Worm (Caenorhabditis elegans) whole organism, L1 larva: ENCODE data around the gene kel-3.

Experiments
- alr-1 ChIP-seq: fragments of 200-800 bp; sonication (Bioruptor generic); optimal IDR thresholded peaks from 2 replicates; lab custom pipeline; 2018; ENCODE audit warnings: borderline replicate concordance, mild to moderate bottlenecking, missing genetic modification characterization, missing compliant biosample characterization
- ceh-82 ChIP-seq, 3 experiments: fragments of 150-350 bp in 1 of 3; sonication (generic microtip) in 2 of 3; optimal IDR thresholded peaks; 2 replicates each; lab custom pipeline; 2014 to 2017; ENCODE audit warnings: missing biosample characterization in 3 of 3, missing genetic modification characterization in 3 of 3
- jun-1 ChIP-seq: fragments of 150-350 bp; optimal IDR thresholded peaks from 2 replicates; lab custom pipeline; 2014; ENCODE audit warnings: missing biosample characterization, missing genetic modification reagents, missing genetic modification characterization
- lin-35 ChIP-seq, 2 experiments: fragments of 150-350 bp; optimal IDR thresholded peaks; 2 replicates each; lab custom pipeline; 2014; ENCODE audit warnings: missing biosample characterization in 2 of 2, missing genetic modification characterization in 2 of 2, missing genetic modification reagents in 2 of 2
- nhr-11 ChIP-seq: fragments of 150-350 bp; optimal IDR thresholded peaks from 2 replicates; lab custom pipeline; 2014; ENCODE audit warnings: missing biosample characterization, missing genetic modification characterization
- nhr-12 ChIP-seq: sonication (generic microtip); optimal IDR thresholded peaks from 2 replicates; lab custom pipeline; 2017; ENCODE audit warnings: missing biosample characterization, missing genetic modification characterization
- nhr-90 ChIP-seq: sonication (generic microtip); optimal IDR thresholded peaks from 2 replicates; lab custom pipeline; 2016; ENCODE audit warnings: mild to moderate bottlenecking, missing genetic modification characterization, missing compliant biosample characterization; ENCODE audit not compliant: poor library complexity

DNA sequence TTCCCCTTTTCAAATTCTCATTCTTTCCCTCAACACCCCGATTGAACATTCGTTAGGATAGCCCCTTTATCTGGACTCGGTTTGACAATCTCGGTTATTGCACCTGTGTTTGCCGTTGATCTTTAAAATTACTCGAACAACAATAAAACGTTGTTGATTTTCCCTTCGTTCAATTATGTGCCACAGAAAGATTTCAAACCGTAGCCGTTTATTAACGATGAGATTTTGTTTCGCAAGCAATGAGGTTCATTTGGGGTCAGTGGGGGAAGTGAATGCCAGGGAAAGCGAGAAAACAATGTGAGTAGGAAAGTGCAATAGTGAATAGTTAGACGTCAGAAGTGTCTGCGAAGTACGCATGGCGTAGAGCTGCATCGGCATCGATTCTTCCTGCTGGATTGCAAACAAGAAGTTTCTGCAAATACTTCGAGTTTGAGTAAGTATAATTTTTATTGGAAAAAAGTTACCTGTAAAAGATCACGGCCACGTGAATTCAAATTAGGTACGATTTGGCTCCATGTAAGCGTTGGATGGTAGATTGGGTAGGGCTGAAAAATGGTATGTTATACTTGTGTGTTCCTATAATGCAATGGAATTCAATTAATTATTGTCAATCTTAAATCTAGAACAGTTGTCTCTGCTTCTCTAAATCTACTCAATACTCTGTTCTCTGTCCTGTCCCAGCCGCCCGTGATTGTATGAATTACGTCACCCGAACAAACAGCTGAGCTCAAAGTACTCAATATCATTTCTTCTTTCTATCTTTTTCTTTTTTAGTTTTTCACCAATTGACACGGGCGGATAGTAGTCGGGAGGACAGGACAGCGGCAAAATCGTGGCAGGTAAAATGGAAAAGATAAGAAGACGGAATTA, at the start of gene kel-3:
- TF ChIP-seq ceh-82 (tag; optimal IDR thresholded peaks at IDR 0.05; lab: Kevin White, UChicago) (peak in 1 of 3 experiments; percentile 39), nhr-90 (peak; percentile 81), lin-35 (GFP tag; optimal IDR thresholded peaks at IDR 0.05; lab: Kevin White, UChicago) (peak; percentile 17 to 66), alr-1 (tag; lab: Kevin White, UChicago) (no peak), nhr-11 (tag; lab: Kevin White, UChicago) (peak; percentile 49), jun-1 (tag; lab: Kevin White, UChicago) (peak; percentile 68), nhr-12 (tag; lab: Kevin White, UChicago) (no peak)
